Worm (Caenorhabditis elegans): ENCODE results near the gene nrsn-1.

DNA sequence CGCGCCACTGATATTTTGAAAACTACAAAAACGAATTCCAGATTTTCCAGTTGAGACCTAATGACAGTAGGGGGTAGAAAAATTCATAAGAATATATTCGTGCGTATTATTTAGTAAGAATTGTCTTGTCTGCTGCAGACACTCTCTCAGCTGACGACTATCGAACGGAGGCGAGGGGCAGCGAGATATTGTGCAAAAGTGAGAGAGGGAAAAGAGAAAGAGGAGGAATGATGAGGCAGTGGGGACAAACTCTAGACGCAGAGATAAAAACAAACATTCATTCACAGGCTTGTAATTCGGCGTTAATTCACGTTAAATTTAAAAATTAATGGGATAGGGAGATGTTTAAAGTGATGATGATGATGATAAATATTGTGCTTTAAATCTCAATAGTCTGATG is 41.1 kb upstream of the nrsn-1 start, which contains the start of gene gid-7:
- TF ChIP-seq ama-1 (optimal IDR thresholded peaks at IDR 0.05) (no peak), rnt-1 (tag; optimal IDR thresholded peaks at IDR 0.05) (no peak), ceh-22 (tag; optimal IDR thresholded peaks at IDR 0.05) (no peak), elt-2 (tag; optimal IDR thresholded peaks at IDR 0.05) (no peak), fkh-10 (GFP tag; optimal IDR thresholded peaks at IDR 0.05) (no peak), npax-4 (tag; optimal IDR thresholded peaks at IDR 0.05) (no peak), nhr-11 (tag; optimal IDR thresholded peaks at IDR 0.05) (no peak), ceh-45 (GFP tag; IDR thresholded peaks at IDR 0.05) (no peak), ceh-48 (tag; optimal IDR thresholded peaks at IDR 0.05) (no peak), sox-4 (tag; optimal IDR thresholded peaks at IDR 0.05) (no peak), dmd-4 (tag; optimal IDR thresholded peaks at IDR 0.05; ENCODE audit: borderline replicate concordance) (no peak), nfya-1 (tag; optimal IDR thresholded peaks at IDR 0.05) (peak; percentile 47), tbx-2 (tag; optimal IDR thresholded peaks at IDR 0.05) (no peak), ceh-24 (tag; optimal IDR thresholded peaks at IDR 0.05) (no peak)
